Fruit fly (Drosophila melanogaster) whole organism, embryonic: ENCODE data around the gene LysS.

ENCODE experiments used
- CG10209 ChIP-seq: fragments of 200-800 bp; sonication (Bioruptor generic); optimal IDR thresholded peaks from 3 replicates; lab custom pipeline; 2017; ENCODE audit warnings: missing biosample characterization, mild to moderate bottlenecking, missing genetic modification characterization, missing genetic modification reagents
- CG1233 ChIP-seq: fragments of 200-800 bp; sonication (Bioruptor generic); optimal IDR thresholded peaks from 4 replicates; lab custom pipeline; 2018; ENCODE audit warnings: missing biosample characterization, mild to moderate bottlenecking, missing genetic modification characterization
- CG13424 ChIP-seq: fragments of 200-800 bp; sonication (Bioruptor generic); optimal IDR thresholded peaks from 2 replicates; lab custom pipeline; 2019; ENCODE audit warnings: missing biosample characterization, mild to moderate bottlenecking, missing genetic modification characterization, moderate library complexity
- CG13624 ChIP-seq: fragments of 200-800 bp; sonication (Bioruptor generic); optimal IDR thresholded peaks from 2 replicates; lab custom pipeline; 2016; ENCODE audit warnings: missing biosample characterization, missing genetic modification characterization
- CG1529 ChIP-seq: fragments of 200-800 bp; sonication (Bioruptor generic); optimal IDR thresholded peaks from 3 replicates; lab custom pipeline; 2018; ENCODE audit warnings: missing biosample characterization, missing genetic modification characterization
- CG18599 ChIP-seq: fragments of 200-800 bp; sonication (Bioruptor generic); optimal IDR thresholded peaks from 3 replicates; lab custom pipeline; 2017; ENCODE audit warnings: missing biosample characterization, missing genetic modification characterization, mild to moderate bottlenecking, moderate library complexity, missing genetic modification reagents
- CG30431 ChIP-seq: fragments of 200-800 bp; sonication (Bioruptor generic); optimal IDR thresholded peaks from 2 replicates; lab custom pipeline; 2017; ENCODE audit warnings: missing biosample characterization, missing genetic modification characterization
- CG31441 ChIP-seq: fragments of 200-800 bp; sonication (Bioruptor generic); IDR thresholded peaks from 2 replicates; pipeline ENCODE4 v1.3.6; 2022; ENCODE audit warnings: missing biosample characterization, missing genetic modification characterization
- CG3163 ChIP-seq: fragments of 200-800 bp; sonication (Bioruptor generic); optimal IDR thresholded peaks from 3 replicates; lab custom pipeline; 2016; ENCODE audit warnings: missing biosample characterization, missing genetic modification characterization
- CG33213 ChIP-seq: fragments of 200-800 bp; sonication (Bioruptor generic); optimal IDR thresholded peaks from 3 replicates; lab custom pipeline; 2016; ENCODE audit warnings: missing biosample characterization, missing genetic modification characterization
- CG3726 ChIP-seq: fragments of 200-800 bp; sonication (Bioruptor generic); IDR thresholded peaks from 3 replicates; pipeline ENCODE4, ENCODE4 v1.3.6; 2022; ENCODE audit warnings: missing biosample characterization, missing genetic modification characterization
- CG6272 ChIP-seq: fragments of 200-800 bp; sonication (Bioruptor generic); IDR thresholded peaks from 2 replicates; pipeline ENCODE4 v1.3.6; 2022; ENCODE audit warnings: missing biosample characterization, missing genetic modification characterization
- CG6813 ChIP-seq: fragments of 200-800 bp; sonication (Bioruptor generic); optimal IDR thresholded peaks from 2 replicates; lab custom pipeline; 2017; ENCODE audit warnings: missing biosample characterization, missing genetic modification characterization, mild to moderate bottlenecking, moderate library complexity, missing genetic modification reagents
- CG6854 ChIP-seq: fragments of 200-800 bp; sonication (Bioruptor generic); optimal IDR thresholded peaks from 3 replicates; lab custom pipeline; 2017; ENCODE audit warnings: missing biosample characterization, mild to moderate bottlenecking, missing genetic modification characterization
- CG7372 ChIP-seq: fragments of 200-800 bp; sonication (Bioruptor generic); IDR thresholded peaks from 2 replicates; pipeline ENCODE4 v1.3.6; 2022; ENCODE audit warnings: missing biosample characterization, missing genetic modification characterization
- CG7556 ChIP-seq: fragments of 200-800 bp; sonication (Bioruptor generic); optimal IDR thresholded peaks from 2 replicates; lab custom pipeline; 2017; ENCODE audit warnings: missing biosample characterization, mild to moderate bottlenecking, missing genetic modification characterization
- CG7745 ChIP-seq: fragments of 200-800 bp; sonication (Bioruptor generic); optimal IDR thresholded peaks from 2 replicates; lab custom pipeline; 2018; ENCODE audit warnings: missing biosample characterization, mild to moderate bottlenecking, missing genetic modification characterization, moderate library complexity
- CG9609 ChIP-seq: fragments of 200-800 bp; sonication (Bioruptor generic); optimal IDR thresholded peaks from 3 replicates; lab custom pipeline; 2016; ENCODE audit warnings: missing biosample characterization, missing genetic modification characterization
- CrebB ChIP-seq: fragments of 200-800 bp; sonication (Bioruptor generic); optimal IDR thresholded peaks from 3 replicates; lab custom pipeline; 2018; ENCODE audit warnings: missing biosample characterization, mild to moderate bottlenecking, missing genetic modification characterization
- Ets65A ChIP-seq: fragments of 200-800 bp; sonication (Bioruptor generic); peaks from one replicate; lab custom pipeline; 2016; ENCODE audit warnings: missing biosample characterization, missing genetic modification characterization
- Gug ChIP-seq: fragments of 200-800 bp; sonication (Bioruptor generic); IDR thresholded peaks from 4 replicates; pipeline ENCODE4 v1.3.6; 2022; ENCODE audit warnings: missing biosample characterization, missing genetic modification characterization
- H2.0 ChIP-seq: fragments of 200-800 bp; sonication (Bioruptor generic); IDR thresholded peaks from 2 replicates; pipeline ENCODE4 v1.3.6; 2022; ENCODE audit warnings: missing biosample characterization, missing genetic modification characterization
- HLHmδ ChIP-seq: fragments of 200-800 bp; sonication (Bioruptor generic); optimal IDR thresholded peaks from 2 replicates; lab custom pipeline; 2018; ENCODE audit warnings: missing biosample characterization, mild to moderate bottlenecking, missing genetic modification characterization, moderate library complexity
- Lhr ChIP-seq: fragments of 200-800 bp; sonication (Bioruptor generic); optimal IDR thresholded peaks from 3 replicates; lab custom pipeline; 2017; ENCODE audit warnings: mild to moderate bottlenecking, missing biosample characterization, missing genetic modification reagents, missing genetic modification characterization
- MBD-R2 ChIP-seq: fragments of 200-800 bp; sonication (Bioruptor generic); IDR thresholded peaks from 2 replicates; pipeline ENCODE4 v1.3.6; 2022; ENCODE audit warnings: missing biosample characterization, missing genetic modification characterization
- Max ChIP-seq: fragments of 200-800 bp; sonication (Bioruptor generic); optimal IDR thresholded peaks from 2 replicates; lab custom pipeline; 2016; ENCODE audit warnings: missing biosample characterization, mild to moderate bottlenecking, missing genetic modification characterization
- Nf-YA ChIP-seq: fragments of 200-800 bp; sonication (Bioruptor generic); IDR thresholded peaks from 2 replicates; pipeline ENCODE4 v1.3.6; 2022; ENCODE audit warnings: missing biosample characterization, missing genetic modification characterization
- Opbp ChIP-seq: fragments of 200-800 bp; sonication (Bioruptor generic); IDR thresholded peaks from 3 replicates; pipeline ENCODE4 v1.3.6; 2022; ENCODE audit warnings: missing biosample characterization, missing genetic modification characterization; ENCODE audit not compliant: partially characterized antibody
- Taf1 ChIP-seq: fragments of 200-800 bp; sonication (Bioruptor generic); IDR thresholded peaks from 2 replicates; pipeline ENCODE4 v1.3.6; 2022; ENCODE audit warnings: missing biosample characterization, missing genetic modification characterization
- Xrp1 ChIP-seq: fragments of 200-800 bp; sonication (Bioruptor generic); IDR thresholded peaks from 2 replicates; pipeline ENCODE4 v1.3.6; 2022; ENCODE audit warnings: missing biosample characterization, missing genetic modification characterization
- ac ChIP-seq: fragments of 200-800 bp; sonication (Bioruptor generic); optimal IDR thresholded peaks from 3 replicates; lab custom pipeline; 2017; ENCODE audit warnings: missing biosample characterization, mild to moderate bottlenecking, missing genetic modification characterization
- al ChIP-seq: fragments of 200-800 bp; sonication (Bioruptor generic); IDR thresholded peaks from 2 replicates; pipeline ENCODE4 v1.3.6; 2022; ENCODE audit warnings: missing biosample characterization, missing genetic modification characterization
- ase ChIP-seq: fragments of 200-800 bp; sonication (Bioruptor generic); IDR thresholded peaks from 3 replicates; pipeline ENCODE4 v1.3.6; 2022; ENCODE audit warnings: missing biosample characterization, missing genetic modification characterization
- bowl ChIP-seq: fragments of 200-800 bp; sonication (Bioruptor generic); IDR thresholded peaks from 2 replicates; pipeline ENCODE4 v1.3.6; 2022; ENCODE audit warnings: missing biosample characterization, missing genetic modification characterization
- danr ChIP-seq: fragments of 200-800 bp; sonication (Bioruptor generic); IDR thresholded peaks from 2 replicates; pipeline ENCODE4 v1.3.6; 2022; ENCODE audit warnings: missing biosample characterization, missing genetic modification characterization
- dmrt11E ChIP-seq: fragments of 200-800 bp; sonication (Bioruptor generic); optimal IDR thresholded peaks from 3 replicates; lab custom pipeline; 2018; ENCODE audit warnings: missing biosample characterization, mild to moderate bottlenecking, missing genetic modification characterization, moderate library complexity
- dmrt99B ChIP-seq: fragments of 200-800 bp; sonication (Bioruptor generic); optimal IDR thresholded peaks from 2 replicates; lab custom pipeline; 2018; ENCODE audit warnings: missing biosample characterization, mild to moderate bottlenecking, missing genetic modification characterization, moderate library complexity
- dpn ChIP-seq, 2 experiments: fragments of 200-800 bp; sonication (Bioruptor generic); optimal IDR thresholded peaks; 3 replicates each; lab custom pipeline; 2016; ENCODE audit warnings: missing biosample characterization in 2 of 2, missing genetic modification characterization in 2 of 2
- hb ChIP-seq: fragments of 200-800 bp; sonication (Bioruptor generic); IDR thresholded peaks from 3 replicates; pipeline ENCODE4 v1.3.6; 2022; ENCODE audit warnings: missing biosample characterization, missing genetic modification characterization; ENCODE audit not compliant: partially characterized antibody
- hkb ChIP-seq, 2 experiments: fragments of 200-800 bp in 1 of 2; fragments of >200 bp in 1 of 2; sonication (Bioruptor generic) in 1 of 2; IDR thresholded peaks in 1 of 2; optimal IDR thresholded peaks in 1 of 2; 2 replicates each; pipeline versions ENCODE4 v1.3.6 to Lab custom; 2017 to 2022; ENCODE audit warnings: missing biosample characterization in 1 of 2, missing genetic modification characterization in 1 of 2
- ken ChIP-seq: fragments of 200-800 bp; sonication (Bioruptor generic); IDR thresholded peaks from 3 replicates; pipeline ENCODE4 v1.3.6; 2022; ENCODE audit warnings: missing biosample characterization, missing genetic modification characterization
- lab ChIP-seq: fragments of 200-800 bp; sonication (Bioruptor generic); optimal IDR thresholded peaks from 3 replicates; lab custom pipeline; 2017; ENCODE audit warnings: missing biosample characterization, missing genetic modification characterization, mild to moderate bottlenecking, moderate library complexity, missing genetic modification reagents
- peb ChIP-seq: fragments of 200-800 bp; sonication (Bioruptor generic); IDR thresholded peaks from 2 replicates; pipeline ENCODE4 v1.3.6; 2022; ENCODE audit warnings: missing biosample characterization, missing genetic modification characterization
- pita ChIP-seq: fragments of 200-800 bp; sonication (Bioruptor generic); optimal IDR thresholded peaks from 2 replicates; lab custom pipeline; 2017; ENCODE audit warnings: missing biosample characterization, mild to moderate bottlenecking, missing genetic modification characterization
- run ChIP-seq: fragments of 200-800 bp; sonication (Bioruptor generic); optimal IDR thresholded peaks from 3 replicates; lab custom pipeline; 2018; ENCODE audit warnings: missing biosample characterization, mild to moderate bottlenecking, missing genetic modification characterization
- vvl ChIP-seq: fragments of 200-800 bp; sonication (Bioruptor generic); IDR thresholded peaks from 2 replicates; pipeline ENCODE4 v1.3.6; 2022; ENCODE audit warnings: missing biosample characterization, missing genetic modification characterization
- yki ChIP-seq: fragments of >200 bp; optimal IDR thresholded peaks from 3 replicates; lab custom pipeline; 2018
- zfh2 ChIP-seq: fragments of 200-800 bp; sonication (Bioruptor generic); optimal IDR thresholded peaks from 2 replicates; lab custom pipeline; 2016; ENCODE audit warnings: missing biosample characterization, missing genetic modification characterization

Gene LysS

DNA sequence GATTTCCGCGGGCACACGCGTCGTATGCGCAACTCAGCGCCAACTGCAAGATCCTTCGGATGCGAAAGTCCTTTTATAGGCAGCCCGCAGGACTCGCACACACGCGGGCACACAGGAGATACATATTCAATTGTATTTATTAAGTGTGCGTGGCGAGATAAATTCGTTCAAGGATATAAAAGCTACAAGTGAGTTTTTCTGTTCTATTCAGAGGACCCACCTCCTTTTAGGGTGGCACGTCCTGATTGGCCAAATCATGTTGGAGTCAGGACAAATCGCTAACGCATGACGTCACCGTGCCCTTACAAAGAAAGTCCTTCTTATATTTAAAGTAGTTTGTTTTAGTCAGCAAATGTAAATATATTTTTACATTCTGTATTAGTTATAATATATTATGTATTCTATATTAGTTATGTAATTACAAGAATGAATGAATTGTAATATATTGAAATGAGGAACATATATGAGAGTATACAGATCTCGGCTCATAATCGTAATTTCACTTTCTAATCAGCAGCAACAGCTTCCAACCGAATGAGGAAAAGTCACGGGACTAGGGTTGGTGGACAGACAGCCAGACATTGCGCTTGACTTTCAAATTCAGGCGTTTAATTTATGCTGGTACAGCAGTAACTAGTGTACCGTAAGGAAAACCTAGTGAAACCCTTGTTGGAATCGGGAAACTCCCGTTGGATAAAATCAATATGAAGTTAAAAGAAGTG is 34.3 kb upstream of the LysS start, which contains the start of gene Trhn (continued):
- TF ChIP-seq ac (GFP tag; lab: Kevin White, UChicago) (no peak), Taf1 (GFP tag; lab: Robert Waterston, UW) (no peak), hkb (optimal IDR thresholded peaks at IDR 0.05; lab: Kevin White, UChicago) (no peak), hkb (GFP tag; IDR thresholded peaks at IDR 0.05; lab: Robert Waterston, UW) (no peak), CG30431 (no peak), dmrt11E (tag; lab: Kevin White, UChicago) (no peak), CG6854 (GFP tag; lab: Kevin White, UChicago) (no peak), CG7556 (GFP tag; lab: Kevin White, UChicago) (peak; percentile 16), Opbp (no peak), run (no peak), peb (GFP tag; lab: Robert Waterston, UW) (no peak), dpn (GFP tag; optimal IDR thresholded peaks at IDR 0.05; lab: Kevin White, UChicago) (no peak), dmrt99B (tag; lab: Kevin White, UChicago) (peak; percentile 47), CG31441 (GFP tag; lab: Robert Waterston, UW) (0 out of 2 replicates have a peak, but pooled peaks have one; percentile 23), Lhr (GFP tag; lab: Kevin White, UChicago) (no peak), Gug (GFP tag; lab: Robert Waterston, UW) (no peak), vvl (peak; percentile 21; the same call in 1 of the 2 replicates), CG18599 (GFP tag; lab: Kevin White, UChicago) (peak; percentile 62), HLHmδ (GFP tag; lab: Kevin White, UChicago) (no peak), al (GFP tag; lab: Robert Waterston, UW) (no peak), H2.0 (GFP tag; lab: Robert Waterston, UW) (no peak), Nf-YA (no peak), danr (GFP tag; lab: Robert Waterston, UW) (no peak), CG7745 (no peak), CG6272 (GFP tag; lab: Robert Waterston, UW) (no peak), pita (GFP tag; lab: Kevin White, UChicago) (no peak), CrebB (tag; lab: Kevin White, UChicago) (no peak), CG10209 (GFP tag; lab: Kevin White, UChicago) (no peak), Xrp1 (GFP tag; lab: Robert Waterston, UW) (no peak), lab (peak; percentile 57)

DNA sequence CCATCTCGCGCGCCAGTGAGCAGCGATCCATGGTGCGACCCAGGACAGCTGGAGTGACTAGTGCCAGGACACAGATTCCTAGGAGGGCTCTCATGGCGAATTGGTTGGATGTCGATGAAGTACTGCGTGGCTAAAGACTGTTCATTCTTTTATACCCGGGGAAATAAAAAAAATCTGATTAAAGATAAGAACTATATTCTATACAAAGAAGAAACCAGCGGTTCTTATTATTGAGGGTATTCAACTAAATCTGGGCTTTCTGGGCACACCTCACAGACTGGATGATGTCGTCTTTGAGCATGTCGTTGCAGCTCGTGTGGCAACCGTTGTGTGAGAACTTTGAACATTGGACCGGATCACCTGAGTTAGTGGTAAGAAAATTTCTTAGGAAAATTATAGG is 32.3 kb upstream of the LysS start, which contains the start of gene LysX:
Gene LysX, minus strand, starts transcription at position 101 of the 400 bp plus-strand sequence.
- TF ChIP-seq CG9609 (GFP tag; lab: Kevin White, UChicago) (no peak), hb (GFP tag; lab: Robert Waterston, UW) (0 out of 3 replicates have a peak, but pooled peaks have one; percentile 41)
- TF ChIP-seq, all 482 proteins: peak for 1

DNA sequence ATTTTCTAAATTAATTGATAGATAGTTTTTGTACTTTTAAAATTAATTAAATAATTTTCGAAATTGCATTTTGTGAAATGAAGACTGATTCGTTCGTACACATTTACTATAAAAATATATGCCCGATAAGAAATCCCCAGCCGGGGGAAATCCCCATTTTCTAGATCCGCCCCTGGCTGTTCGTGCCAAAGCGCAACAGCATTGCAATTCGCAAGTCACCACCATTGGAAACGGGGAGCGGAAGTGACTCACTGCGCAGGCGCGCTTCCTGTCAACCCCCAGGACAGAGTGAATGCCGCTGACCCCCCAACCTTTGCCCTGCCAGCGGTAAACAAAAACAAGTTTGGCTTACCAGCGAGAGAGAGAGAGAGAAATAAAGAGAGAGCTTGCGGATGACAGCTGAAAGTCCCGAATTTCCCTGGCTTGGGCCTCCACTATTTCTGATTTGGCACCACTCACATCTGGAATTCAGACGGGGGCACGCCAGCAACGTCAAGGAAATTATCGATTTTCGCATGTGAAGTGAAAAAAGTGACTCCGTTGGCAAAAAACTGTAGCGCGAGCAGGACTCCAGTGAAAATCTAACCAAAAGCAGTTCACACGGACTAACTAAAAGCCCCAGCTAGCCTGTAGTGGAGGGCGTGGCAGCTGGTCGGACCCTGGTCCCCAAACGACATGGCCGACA is 31.5 kb upstream of the LysS start, which contains the start of gene Aplip1:
Gene Aplip1, plus strand, starts transcription at position 450 of the 685 bp plus-strand sequence.
- TF ChIP-seq yki (lab: Kevin White, UChicago), result no peak
- TF ChIP-seq Ets65A (GFP tag; lab: Kevin White, UChicago), result peak; percentile 75
- TF ChIP-seq CG7372, result no peak
- TF ChIP-seq CG6813 (GFP tag; lab: Kevin White, UChicago), result no peak
- TF ChIP-seq CG1529 (GFP tag; lab: Kevin White, UChicago), result no peak
- no peak for TF ChIP-seq MBD-R2 (GFP tag; lab: Robert Waterston, UW)
- TF ChIP-seq CG3163 (GFP tag; lab: Kevin White, UChicago), result no peak
- no peak for TF ChIP-seq ken (GFP tag; lab: Robert Waterston, UW)
- TF ChIP-seq CG1233 (GFP tag; lab: Kevin White, UChicago), result no peak
- no peak for TF ChIP-seq CG13424 (tag; lab: Kevin White, UChicago)
- TF ChIP-seq CG13624 (GFP tag; lab: Kevin White, UChicago), result peak; percentile 3
- no peak for TF ChIP-seq ase
- no peak for TF ChIP-seq zfh2
- TF ChIP-seq Max (GFP tag; lab: Kevin White, UChicago), result no peak
- no peak for TF ChIP-seq CG33213
- no peak for TF ChIP-seq CG3726 (GFP tag; lab: Robert Waterston, UW)
- TF ChIP-seq bowl (GFP tag; lab: Robert Waterston, UW), result no peak
